Fruit fly (Drosophila melanogaster) whole organism, pupa: Measurements from ENCODE around the gene CG13110.

Source experiments
- CG10348 ChIP-seq: fragments of 200-800 bp; sonication (Bioruptor generic); IDR thresholded peaks from 2 replicates; pipeline ENCODE4 v1.3.6; 2022; ENCODE audit warnings: missing biosample characterization, missing genetic modification characterization
- CG12605 ChIP-seq: fragments of 200-800 bp; sonication (Bioruptor generic); IDR thresholded peaks from 2 replicates; pipeline ENCODE4 v1.3.6; 2022; ENCODE audit warnings: missing biosample characterization, missing genetic modification characterization
- CG13204 ChIP-seq: fragments of 200-800 bp; sonication (Bioruptor generic); optimal IDR thresholded peaks from 2 replicates; lab custom pipeline; 2018; ENCODE audit warnings: missing biosample characterization, mild to moderate bottlenecking, missing genetic modification characterization, moderate library complexity
- CG14655 ChIP-seq: fragments of 200-800 bp; sonication (Bioruptor generic); optimal IDR thresholded peaks from 3 replicates; lab custom pipeline; 2017; ENCODE audit warnings: mild to moderate bottlenecking, missing biosample characterization, missing genetic modification reagents, missing genetic modification characterization
- CG15710 ChIP-seq: fragments of 200-800 bp; sonication (Bioruptor generic); optimal IDR thresholded peaks from 2 replicates; lab custom pipeline; 2018; ENCODE audit warnings: missing biosample characterization, mild to moderate bottlenecking, missing genetic modification characterization, moderate library complexity
- CG17806 ChIP-seq: fragments of 200-800 bp; sonication (Bioruptor generic); optimal IDR thresholded peaks from 2 replicates; lab custom pipeline; 2018; ENCODE audit warnings: missing biosample characterization, mild to moderate bottlenecking, missing genetic modification characterization, moderate library complexity
- CG32121 ChIP-seq: fragments of 200-800 bp; sonication (Bioruptor generic); IDR thresholded peaks from 2 replicates; pipeline ENCODE4 v1.3.6; 2022; ENCODE audit warnings: missing biosample characterization, missing genetic modification characterization
- CG34367 ChIP-seq: fragments of 200-800 bp; sonication (Bioruptor generic); optimal IDR thresholded peaks from 2 replicates; lab custom pipeline; 2018; ENCODE audit warnings: missing biosample characterization, mild to moderate bottlenecking, missing genetic modification characterization
- CG4496 ChIP-seq: fragments of 200-800 bp; sonication (Bioruptor generic); IDR thresholded peaks from 3 replicates; pipeline ENCODE4 v1.3.6; 2022; ENCODE audit warnings: missing biosample characterization, missing genetic modification characterization
- CG8159 ChIP-seq: fragments of 200-800 bp; sonication (Bioruptor generic); optimal IDR thresholded peaks from 3 replicates; lab custom pipeline; 2018; ENCODE audit warnings: missing biosample characterization, mild to moderate bottlenecking, missing genetic modification characterization, moderate library complexity
- CG8301 ChIP-seq: fragments of 200-800 bp; sonication (Bioruptor generic); optimal IDR thresholded peaks from 2 replicates; lab custom pipeline; 2018; ENCODE audit warnings: missing biosample characterization, mild to moderate bottlenecking, missing genetic modification characterization
- CG9948 ChIP-seq: fragments of 200-800 bp; sonication (Bioruptor generic); optimal IDR thresholded peaks from 2 replicates; lab custom pipeline; 2018; ENCODE audit warnings: missing biosample characterization, mild to moderate bottlenecking, missing genetic modification characterization, moderate library complexity
- D1 ChIP-seq: fragments of 200-800 bp; sonication (Bioruptor generic); optimal IDR thresholded peaks from 2 replicates; lab custom pipeline; 2018; ENCODE audit warnings: missing biosample characterization, mild to moderate bottlenecking, missing genetic modification characterization, moderate library complexity
- EcR ChIP-seq: fragments of 200-800 bp; sonication (Bioruptor generic); optimal IDR thresholded peaks from 3 replicates; lab custom pipeline; 2019; ENCODE audit warnings: missing biosample characterization, missing genetic modification characterization, mild to moderate bottlenecking, moderate library complexity, missing genetic modification reagents
- Ets98B ChIP-seq: fragments of 200-800 bp; sonication (Bioruptor generic); IDR thresholded peaks from 2 replicates; pipeline ENCODE4 v1.3.6; 2022; ENCODE audit warnings: missing biosample characterization, missing genetic modification characterization
- Pif1A ChIP-seq: fragments of 200-800 bp; sonication (Bioruptor generic); optimal IDR thresholded peaks from 3 replicates; lab custom pipeline; 2016; ENCODE audit warnings: missing biosample characterization, missing genetic modification characterization
- Pif1B ChIP-seq: fragments of 200-800 bp; sonication (Bioruptor generic); optimal IDR thresholded peaks from 3 replicates; lab custom pipeline; 2016; ENCODE audit warnings: missing biosample characterization, missing genetic modification characterization
- Snoo ChIP-seq: fragments of 200-800 bp; sonication (Bioruptor generic); optimal IDR thresholded peaks from 3 replicates; lab custom pipeline; 2017; ENCODE audit warnings: missing biosample characterization, mild to moderate bottlenecking, missing genetic modification characterization, inconsistent platforms
- fd96Ca ChIP-seq: fragments of 200-800 bp; sonication (Bioruptor generic); IDR thresholded peaks from 3 replicates; pipeline ENCODE4 v1.3.6; 2022; ENCODE audit warnings: missing biosample characterization, missing genetic modification characterization
- gl ChIP-seq: fragments of 200-800 bp; sonication (Bioruptor generic); optimal IDR thresholded peaks from 2 replicates; lab custom pipeline; 2018; ENCODE audit warnings: missing biosample characterization, mild to moderate bottlenecking, missing genetic modification characterization
- rn ChIP-seq: fragments of 200-800 bp; sonication (Bioruptor generic); IDR thresholded peaks from 2 replicates; pipeline ENCODE4 v1.3.6; 2022; ENCODE audit warnings: missing biosample characterization, missing genetic modification characterization

The CG13110 gene

DNA sequence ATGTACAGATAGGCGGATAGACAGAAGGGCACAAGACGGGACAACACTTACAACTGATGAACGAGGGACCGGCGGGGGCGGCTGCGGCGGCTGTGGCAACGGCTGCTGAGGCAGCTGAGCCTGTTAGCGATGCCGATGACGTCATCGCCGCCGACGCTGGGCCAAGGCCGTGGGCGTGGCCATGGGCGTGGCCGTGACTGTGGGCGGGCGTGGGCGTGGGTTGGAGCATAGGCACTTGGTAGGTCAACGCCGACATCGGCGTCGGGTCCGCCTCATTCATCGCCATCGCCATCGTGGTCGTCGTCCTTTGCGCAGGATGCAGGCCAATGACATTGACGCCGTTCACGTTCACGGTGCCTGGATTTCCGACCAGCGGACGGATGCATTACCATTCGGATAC is 27.5 kb downstream of the CG13110 start:
- 0 out of 2 replicates have a peak, but pooled peaks have one; percentile 21 for TF ChIP-seq CG10348 (GFP tag; lab: Robert Waterston, UW)
- TF ChIP-seq gl (tag; lab: Kevin White, UChicago), result no peak

DNA sequence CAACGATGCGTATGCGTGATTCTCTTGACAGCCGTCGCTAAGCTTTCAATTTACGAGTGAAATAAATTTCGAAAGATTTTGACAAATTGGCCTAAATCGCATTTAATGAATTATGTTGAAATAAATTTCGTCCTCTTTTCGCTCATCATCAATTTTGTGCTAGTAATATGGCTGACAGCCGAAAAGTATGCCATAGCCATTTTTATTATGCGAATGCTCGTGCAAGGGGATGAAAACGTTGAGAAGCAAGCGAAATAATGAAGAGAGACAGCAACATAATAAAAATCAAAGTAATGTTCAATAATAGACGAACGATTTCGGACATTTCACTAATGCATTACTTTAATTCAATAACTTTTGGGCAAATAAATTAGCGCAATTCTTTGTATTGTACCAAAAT is 36.0 kb downstream of the CG13110 start:
- TF ChIP-seq CG34367 (no peak), fd96Ca (no peak), gl (tag; lab: Kevin White, UChicago) (no peak), CG14655 (GFP tag; lab: Kevin White, UChicago) (no peak), CG8159 (tag; lab: Kevin White, UChicago) (no peak), CG10348 (GFP tag; lab: Robert Waterston, UW) (no peak), CG12605 (GFP tag; lab: Robert Waterston, UW) (no peak), D1 (tag; lab: Kevin White, UChicago) (no peak), CG9948 (no peak), rn (GFP tag; lab: Robert Waterston, UW) (no peak), CG32121 (no peak), Pif1A (GFP tag; lab: Kevin White, UChicago) (no peak), EcR (GFP tag; lab: Kevin White, UChicago) (no peak), CG8301 (tag; lab: Kevin White, UChicago) (no peak), CG15710 (tag; lab: Kevin White, UChicago) (no peak), Pif1B (GFP tag; lab: Kevin White, UChicago) (no peak), CG17806 (tag; lab: Kevin White, UChicago) (no peak), Snoo (tag; lab: Kevin White, UChicago) (no peak), CG13204 (no peak), Ets98B (GFP tag; lab: Robert Waterston, UW) (no peak)

DNA sequence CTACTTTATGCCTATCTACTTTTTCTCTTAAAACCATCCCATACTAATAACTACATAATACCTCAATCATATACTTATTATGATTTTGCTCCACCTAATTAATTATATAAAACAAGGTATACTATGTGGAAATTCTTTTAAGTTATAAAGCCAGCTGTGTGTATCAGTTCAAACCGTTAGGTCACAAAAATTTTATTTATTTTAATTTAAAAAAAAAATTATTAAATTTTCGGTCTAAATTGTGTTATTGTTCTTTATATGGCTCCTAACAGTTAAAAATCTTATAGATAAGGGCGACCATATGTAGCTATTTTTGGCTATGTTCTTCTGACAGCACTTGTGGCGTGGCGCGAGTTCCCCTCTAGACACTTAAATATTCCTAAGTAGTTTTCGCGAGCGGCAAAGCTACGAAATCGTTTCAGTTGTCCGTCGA is 37.0 kb downstream of the CG13110 start, which contains the start of gene Aldh:
Gene Aldh (plus strand): TSS at position 150 of the 433 bp plus-strand sequence.
- peak; percentile 75 for TF ChIP-seq CG32121
- peak; percentile 76 for TF ChIP-seq CG15710 (tag; lab: Kevin White, UChicago)
- TF ChIP-seq Pif1B (GFP tag; lab: Kevin White, UChicago), result no peak
- peak; percentile 78 for TF ChIP-seq fd96Ca
- TF ChIP-seq CG17806 (tag; lab: Kevin White, UChicago), result peak; percentile 69
- TF ChIP-seq Pif1A (GFP tag; lab: Kevin White, UChicago), result no peak
- peak; percentile 44 for TF ChIP-seq D1 (tag; lab: Kevin White, UChicago)
- TF ChIP-seq CG8159 (tag; lab: Kevin White, UChicago), result peak; percentile 81
- TF ChIP-seq CG10348 (GFP tag; lab: Robert Waterston, UW), result no peak
- peak; percentile 1 for TF ChIP-seq CG13204
- TF ChIP-seq CG12605 (GFP tag; lab: Robert Waterston, UW), result no peak; the same call in 1 of the 2 replicates
- TF ChIP-seq Ets98B (GFP tag; lab: Robert Waterston, UW), result peak; percentile 70
- TF ChIP-seq CG8301 (tag; lab: Kevin White, UChicago), result peak; percentile 60
- peak; percentile 67; the same call in 2 of the 3 replicates for TF ChIP-seq CG4496 (GFP tag; lab: Robert Waterston, UW)
- peak; percentile 70 for TF ChIP-seq CG9948
- peak; percentile 55 for TF ChIP-seq CG34367
- no peak for TF ChIP-seq EcR (GFP tag; lab: Kevin White, UChicago)
- peak; percentile 84 for TF ChIP-seq CG14655 (GFP tag; lab: Kevin White, UChicago)
- no peak for TF ChIP-seq Snoo (tag; lab: Kevin White, UChicago)
- peak; percentile 37; the same call in 1 of the 2 replicates for TF ChIP-seq rn (GFP tag; lab: Robert Waterston, UW)
- no peak for TF ChIP-seq gl (tag; lab: Kevin White, UChicago)
- TF ChIP-seq, all 21 proteins: peak for 14

DNA sequence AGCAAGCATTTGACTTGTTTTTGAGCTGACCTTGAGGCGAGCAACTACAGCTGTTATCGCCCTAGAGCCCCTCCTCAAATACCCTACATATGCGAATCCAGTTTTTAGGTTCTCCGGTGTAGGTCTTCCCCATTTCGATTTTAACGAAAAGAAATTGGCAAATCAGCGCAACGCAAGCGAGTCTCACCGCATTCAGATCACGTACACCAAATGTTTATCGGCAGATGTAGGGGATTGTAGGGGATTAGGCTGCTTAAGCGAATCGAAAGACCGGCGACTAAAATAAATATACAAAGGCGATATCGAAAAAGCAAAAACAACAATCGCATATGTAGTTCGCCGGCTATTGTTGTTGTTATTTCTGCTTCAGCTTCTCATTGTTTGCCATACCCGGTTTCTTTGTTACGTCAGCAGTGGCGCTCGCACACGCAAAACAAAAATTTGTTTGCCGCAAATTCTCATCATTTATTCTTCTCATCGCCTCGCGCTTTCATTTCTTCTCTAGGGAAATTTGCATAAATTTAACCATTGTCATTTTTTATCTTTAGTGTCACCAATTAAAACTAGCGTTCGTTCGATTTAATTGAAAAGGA is 37.8 kb downstream of the CG13110 start:
- TF ChIP-seq CG17806 (tag; lab: Kevin White, UChicago) (peak; percentile 93), gl (tag; lab: Kevin White, UChicago) (peak; percentile 91), CG34367 (peak; percentile 92), Pif1A (GFP tag; lab: Kevin White, UChicago) (peak; percentile 91), fd96Ca (peak; percentile 96), CG13204 (peak; percentile 84), CG12605 (GFP tag; lab: Robert Waterston, UW) (peak; percentile 80), CG8159 (tag; lab: Kevin White, UChicago) (peak; percentile 94), CG32121 (peak; percentile 83), Pif1B (GFP tag; lab: Kevin White, UChicago) (peak; percentile 93), Ets98B (GFP tag; lab: Robert Waterston, UW) (peak; percentile 91), CG14655 (GFP tag; lab: Kevin White, UChicago) (peak; percentile 89), CG15710 (tag; lab: Kevin White, UChicago) (peak; percentile 92), D1 (tag; lab: Kevin White, UChicago) (peak; percentile 77), Snoo (tag; lab: Kevin White, UChicago) (peak; percentile 89), CG8301 (tag; lab: Kevin White, UChicago) (peak; percentile 85), EcR (GFP tag; lab: Kevin White, UChicago) (peak; percentile 77), rn (GFP tag; lab: Robert Waterston, UW) (peak; percentile 49; the same call in 1 of the 2 replicates), CG9948 (peak; percentile 94), CG10348 (GFP tag; lab: Robert Waterston, UW) (peak; percentile 76), CG4496 (GFP tag; lab: Robert Waterston, UW) (peak; percentile 93)
